Worm (Caenorhabditis elegans) whole organism, young adult: ENCODE results near the gene micu-1.

ENCODE experiments used
- F39B2.1 ChIP-seq: fragments of 200-800 bp; sonication (Bioruptor generic); IDR thresholded peaks from 2 replicates; pipeline ENCODE4 v1.3.6; 2022; ENCODE audit warnings: missing genetic modification reagents, missing genetic modification characterization, missing compliant biosample characterization
- cebp-2 ChIP-seq: fragments of 200-800 bp; sonication (Bioruptor generic); IDR thresholded peaks from 2 replicates; pipeline ENCODE4 v1.3.6; 2022; ENCODE audit warnings: missing genetic modification characterization, missing compliant biosample characterization
- dpff-1 ChIP-seq: sonication (generic microtip); optimal IDR thresholded peaks from 2 replicates; lab custom pipeline; 2017; ENCODE audit warnings: mild to moderate bottlenecking, missing genetic modification characterization, missing compliant biosample characterization
- hlh-12 ChIP-seq: sonication (generic microtip); optimal IDR thresholded peaks from 2 replicates; lab custom pipeline; 2016; ENCODE audit warnings: missing genetic modification characterization, missing compliant biosample characterization
- hrde-1 ChIP-seq: sonication (generic microtip); optimal IDR thresholded peaks from 2 replicates; lab custom pipeline; 2016; ENCODE audit warnings: missing genetic modification characterization, mild to moderate bottlenecking, missing compliant biosample characterization, moderate library complexity, missing genotype, missing genetic modification reagents, borderline replicate concordance
- mes-4 ChIP-seq: sonication (generic microtip); optimal IDR thresholded peaks from 2 replicates; lab custom pipeline; 2016; ENCODE audit warnings: missing genotype, missing genetic modification characterization, missing compliant biosample characterization
- nfya-1 ChIP-seq: sonication (generic microtip); optimal IDR thresholded peaks from 2 replicates; lab custom pipeline; 2017; ENCODE audit warnings: antibody characterized with exemption, missing compliant biosample characterization, missing genetic modification characterization, borderline replicate concordance; ENCODE audit not compliant: insufficient read depth
- rcor-1 ChIP-seq: fragments of 200-800 bp; sonication (Bioruptor generic); IDR thresholded peaks from 2 replicates; pipeline ENCODE4 v1.3.6; 2022; ENCODE audit warnings: missing genetic modification reagents, missing genetic modification characterization, missing compliant biosample characterization
- snpc-1.3 ChIP-seq: sonication (generic microtip); optimal IDR thresholded peaks from 2 replicates; lab custom pipeline; 2017; ENCODE audit warnings: missing genetic modification characterization, mild to moderate bottlenecking, missing compliant biosample characterization, antibody characterized with exemption, moderate library complexity, missing genotype, missing genetic modification reagents; ENCODE audit not compliant: insufficient read depth

DNA sequence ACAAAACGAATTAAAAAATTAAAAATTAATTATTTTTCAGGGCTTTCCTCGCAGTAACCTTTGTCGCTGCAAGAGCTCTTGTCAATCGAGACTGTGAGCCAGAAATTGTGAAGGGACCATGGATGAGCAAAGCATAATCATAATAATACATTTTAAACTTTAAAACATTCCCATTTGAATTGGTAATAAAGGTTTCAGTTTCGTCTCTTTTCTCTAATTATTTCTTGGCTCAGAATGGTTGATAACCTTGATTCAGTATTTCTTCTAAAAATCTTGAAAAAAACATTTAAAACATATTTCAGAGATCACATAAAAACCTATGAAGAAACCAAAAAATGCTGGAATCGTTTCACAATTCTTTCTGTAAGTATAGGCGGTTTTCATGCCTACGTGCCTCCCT is 38.9 kb upstream of the micu-1 start, which contains the start of gene JC8.16:
- TF ChIP-seq nfya-1 (tag; lab: Kevin White, UChicago) (no peak), snpc-1.3 (tag; lab: Kevin White, UChicago) (no peak), hrde-1 (tag; lab: Kevin White, UChicago) (no peak), rcor-1 (GFP tag; lab: Robert Waterston, UW) (no peak), F39B2.1 (no peak), hlh-12 (tag; lab: Kevin White, UChicago) (no peak), dpff-1 (tag; lab: Kevin White, UChicago) (no peak), mes-4 (tag; lab: Kevin White, UChicago) (no peak), cebp-2 (no peak)
